Fruit fly (Drosophila melanogaster) whole organism, prepupa: ENCODE data around the gene S-Lap1.

Source experiments
- Blimp-1 ChIP-seq: fragments of 200-800 bp; sonication (Bioruptor generic); optimal IDR thresholded peaks from 3 replicates; lab custom pipeline; 2017; ENCODE audit warnings: missing biosample characterization, missing genetic modification characterization, mild to moderate bottlenecking, moderate library complexity, missing genetic modification reagents
- CG4318 ChIP-seq: fragments of 200-800 bp; sonication (Bioruptor generic); optimal IDR thresholded peaks from 3 replicates; lab custom pipeline; 2017; ENCODE audit warnings: missing biosample characterization, mild to moderate bottlenecking, missing genetic modification characterization
- CG8632 ChIP-seq: fragments of 200-800 bp; sonication (Bioruptor generic); optimal IDR thresholded peaks from 3 replicates; lab custom pipeline; 2016; ENCODE audit warnings: missing biosample characterization, missing genetic modification characterization
- Eip75B ChIP-seq: fragments of 200-800 bp; sonication (Bioruptor generic); optimal IDR thresholded peaks from 3 replicates; lab custom pipeline; 2016; ENCODE audit warnings: missing biosample characterization, missing genetic modification characterization
- Ets96B ChIP-seq: fragments of 200-800 bp; optimal IDR thresholded peaks from 2 replicates; lab custom pipeline; 2019; ENCODE audit warnings: missing biosample characterization, mild to moderate bottlenecking, missing genetic modification characterization, moderate library complexity
- Hr39 ChIP-seq: fragments of 200-800 bp; sonication (Bioruptor generic); optimal IDR thresholded peaks from 2 replicates; lab custom pipeline; 2016; ENCODE audit warnings: missing biosample characterization, missing genetic modification characterization
- Lpt ChIP-seq: fragments of 200-800 bp; sonication (Bioruptor generic); optimal IDR thresholded peaks from 3 replicates; lab custom pipeline; 2016; ENCODE audit warnings: missing biosample characterization, missing genetic modification characterization
- Sox102F ChIP-seq: fragments of 200-800 bp; sonication (Bioruptor generic); optimal IDR thresholded peaks from 2 replicates; lab custom pipeline; 2016; ENCODE audit warnings: missing biosample characterization, mild to moderate bottlenecking, missing genetic modification characterization
- Sox15 ChIP-seq: fragments of 200-800 bp; sonication (Bioruptor generic); optimal IDR thresholded peaks from 3 replicates; lab custom pipeline; 2016; ENCODE audit warnings: missing biosample characterization, missing genetic modification characterization
- dsx ChIP-seq: fragments of 200-800 bp; optimal IDR thresholded peaks from 3 replicates; lab custom pipeline; 2019; ENCODE audit warnings: missing biosample characterization, mild to moderate bottlenecking, missing genetic modification characterization, moderate library complexity; ENCODE audit not compliant: poor library complexity, severe bottlenecking
- fd59A ChIP-seq: fragments of 200-800 bp; sonication (Bioruptor generic); optimal IDR thresholded peaks from 2 replicates; lab custom pipeline; 2017; ENCODE audit warnings: missing biosample characterization, mild to moderate bottlenecking, missing genetic modification characterization, missing genetic modification reagents
- net ChIP-seq: fragments of 200-800 bp; sonication (Bioruptor generic); optimal IDR thresholded peaks from 3 replicates; lab custom pipeline; 2016; ENCODE audit warnings: missing biosample characterization, missing genetic modification characterization
- spab ChIP-seq: fragments of 200-800 bp; sonication (Bioruptor generic); optimal IDR thresholded peaks from 2 replicates; lab custom pipeline; 2017; ENCODE audit warnings: missing biosample characterization, mild to moderate bottlenecking, missing genetic modification characterization, missing genetic modification reagents

- TF ChIP-seq Lpt (GFP tag; lab: Kevin White, UChicago) = no peak
- TF ChIP-seq net (GFP tag; lab: Kevin White, UChicago) = no peak
- no peak for TF ChIP-seq fd59A
- no peak for TF ChIP-seq Sox15 (GFP tag; lab: Kevin White, UChicago)
- TF ChIP-seq dsx = no peak
- TF ChIP-seq Eip75B (GFP tag; lab: Kevin White, UChicago) = no peak
- no peak for TF ChIP-seq spab (GFP tag; lab: Kevin White, UChicago)
- no peak for TF ChIP-seq CG8632 (GFP tag; lab: Kevin White, UChicago)
- no peak for TF ChIP-seq Hr39
- no peak for TF ChIP-seq Sox102F (GFP tag; lab: Kevin White, UChicago)
- no peak for TF ChIP-seq Blimp-1 (GFP tag; lab: Kevin White, UChicago)
- no peak for TF ChIP-seq Ets96B
- no peak for TF ChIP-seq CG4318 (GFP tag; lab: Kevin White, UChicago)
These were observed 38.6 kb upstream of the S-Lap1 start for dm6 chr3L:8578470-8578869.
